Worm (Caenorhabditis elegans) whole organism, early embryonic: Measurements from ENCODE around the gene clec-178.

Experiments used
- B0310.2 ChIP-seq: sonication (generic microtip); optimal IDR thresholded peaks from 2 replicates; lab custom pipeline; 2016; ENCODE audit warnings: mild to moderate bottlenecking, missing genetic modification characterization, missing compliant biosample characterization
- F13C5.2 ChIP-seq: sonication (generic microtip); optimal IDR thresholded peaks from 2 replicates; lab custom pipeline; 2017; ENCODE audit warnings: mild to moderate bottlenecking, missing genetic modification characterization, inconsistent platforms, missing compliant biosample characterization
- aly-1 ChIP-seq: sonication (generic microtip); optimal IDR thresholded peaks from 2 replicates; lab custom pipeline; 2016; ENCODE audit warnings: missing genetic modification characterization, missing compliant biosample characterization
- ama-1 ChIP-seq: fragments of 150-350 bp; optimal IDR thresholded peaks from 2 replicates; lab custom pipeline; 2014
- ceh-13 ChIP-seq: fragments of 200-800 bp; sonication (Bioruptor generic); optimal IDR thresholded peaks from 2 replicates; lab custom pipeline; 2018; ENCODE audit warnings: mild to moderate bottlenecking, missing genetic modification characterization, missing compliant biosample characterization
- ceh-36 ChIP-seq: sonication (generic microtip); optimal IDR thresholded peaks from 2 replicates; lab custom pipeline; 2016; ENCODE audit warnings: missing genetic modification characterization, inconsistent platforms, missing compliant biosample characterization
- flt-1 ChIP-seq: fragments of 200-800 bp; sonication (Bioruptor generic); IDR thresholded peaks from 2 replicates; pipeline ENCODE4 v1.3.6; 2022; ENCODE audit warnings: missing genetic modification characterization, missing compliant biosample characterization
- hmg-4 ChIP-seq: fragments of 200-800 bp; sonication (Bioruptor generic); optimal IDR thresholded peaks from 2 replicates; lab custom pipeline; 2018; ENCODE audit warnings: mild to moderate bottlenecking, missing genetic modification characterization, missing compliant biosample characterization
- pes-1 ChIP-seq: fragments of 200-800 bp; sonication (Bioruptor generic); IDR thresholded peaks from 2 replicates; pipeline ENCODE4 v1.3.6; 2022; ENCODE audit warnings: missing genetic modification reagents, missing genetic modification characterization, missing compliant biosample characterization
- scrt-1 ChIP-seq: fragments of 200-800 bp; sonication (Bioruptor generic); IDR thresholded peaks from 2 replicates; pipeline ENCODE4 v1.3.6; 2022; ENCODE audit warnings: missing genetic modification characterization, missing compliant biosample characterization
- tbx-11 ChIP-seq: fragments of 200-800 bp; sonication (Bioruptor generic); IDR thresholded peaks from 2 replicates; pipeline ENCODE4 v1.3.6; 2022; ENCODE audit warnings: missing genetic modification characterization, missing compliant biosample characterization
- tbx-37 ChIP-seq: fragments of 200-800 bp; sonication (Bioruptor generic); conservative IDR thresholded peaks from 2 replicates; pipeline ENCODE4 v1.3.6; 2022; ENCODE audit warnings: missing genetic modification reagents, missing genetic modification characterization, missing compliant biosample characterization
- tra-4 ChIP-seq: sonication (generic microtip); optimal IDR thresholded peaks from 2 replicates; lab custom pipeline; 2017; ENCODE audit warnings: missing genetic modification characterization, missing compliant biosample characterization

DNA sequence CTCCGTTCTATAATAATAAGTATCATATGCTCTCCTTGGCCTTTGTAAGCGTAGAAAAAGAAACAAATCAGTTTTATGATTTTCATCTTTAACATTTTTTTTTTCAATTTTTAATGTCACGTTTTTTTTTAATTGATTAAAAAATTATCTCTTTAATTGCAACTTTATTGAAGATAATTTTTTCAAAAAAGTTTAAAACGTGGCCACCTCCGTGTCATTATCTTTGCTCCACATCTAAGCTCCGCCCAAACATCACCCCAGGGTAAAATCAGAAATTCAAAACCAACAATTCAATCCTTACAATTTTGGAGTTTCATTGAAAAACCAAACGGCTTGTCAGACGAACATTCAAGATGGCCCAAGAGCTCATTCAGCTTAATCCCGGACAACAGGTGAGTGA is 22.1 kb upstream of the clec-178 start, which contains the start of gene ttbk-8.2:
- TF ChIP-seq flt-1 (GFP tag; lab: Robert Waterston, UW) (no peak), ama-1 (no peak), hmg-4 (GFP tag; lab: Kevin White, UChicago) (no peak), ceh-36 (tag; lab: Kevin White, UChicago) (no peak), B0310.2 (tag; lab: Kevin White, UChicago) (no peak), F13C5.2 (tag; lab: Kevin White, UChicago) (no peak), tra-4 (tag; lab: Kevin White, UChicago) (no peak), scrt-1 (GFP tag; lab: Robert Waterston, UW) (no peak), aly-1 (tag; lab: Kevin White, UChicago) (no peak), tbx-37 (GFP tag; lab: Robert Waterston, UW) (no peak), tbx-11 (no peak), pes-1 (no peak), ceh-13 (no peak)
